Worm (Caenorhabditis elegans) whole organism, L4 larva: ENCODE measurements around the gene H04D03.2.

ENCODE experiments used
- D1046.2 ChIP-seq: fragments of 200-800 bp; sonication (Bioruptor generic); IDR thresholded peaks from 2 replicates; pipeline ENCODE4 v1.3.6; 2022; ENCODE audit warnings: missing genetic modification characterization, missing compliant biosample characterization
- F10B5.3 ChIP-seq: sonication (generic microtip); optimal IDR thresholded peaks from 2 replicates; lab custom pipeline; 2016; ENCODE audit warnings: mild to moderate bottlenecking, missing genetic modification characterization, missing compliant biosample characterization
- F49E8.2 ChIP-seq: sonication (generic microtip); optimal IDR thresholded peaks from 2 replicates; lab custom pipeline; 2016; ENCODE audit warnings: missing compliant biosample characterization, mild to moderate bottlenecking, missing genetic modification characterization, borderline replicate concordance
- T20F7.1 ChIP-seq: fragments of 200-800 bp; sonication (Bioruptor generic); optimal IDR thresholded peaks from 2 replicates; lab custom pipeline; 2018; ENCODE audit warnings: mild to moderate bottlenecking, missing genetic modification characterization, missing compliant biosample characterization
- T26A8.4 ChIP-seq: fragments of 200-800 bp; sonication (Bioruptor generic); IDR thresholded peaks from 2 replicates; pipeline ENCODE4 v1.3.6; 2022; ENCODE audit warnings: missing genetic modification characterization, missing compliant biosample characterization
- Y105C5A.15 ChIP-seq: fragments of 200-800 bp; sonication (Bioruptor generic); IDR thresholded peaks from 2 replicates; pipeline ENCODE4 v1.3.6; 2022; ENCODE audit warnings: missing genetic modification characterization, missing compliant biosample characterization
- Y48G9A.11 ChIP-seq: fragments of 200-800 bp; sonication (Bioruptor generic); IDR thresholded peaks from 2 replicates; pipeline ENCODE4 v1.3.6; 2022; ENCODE audit warnings: missing genetic modification reagents, missing genetic modification characterization, missing compliant biosample characterization
- aha-1 ChIP-seq: fragments of 150-350 bp; peaks from one replicate; lab custom pipeline; 2014; ENCODE audit warnings: missing biosample characterization, missing genetic modification characterization
- ceh-20 ChIP-seq: fragments of 200-800 bp; sonication (Bioruptor generic); IDR thresholded peaks from 2 replicates; pipeline ENCODE4 v1.3.6; 2022; ENCODE audit warnings: missing genetic modification reagents, missing genetic modification characterization, missing compliant biosample characterization
- cey-2 ChIP-seq: sonication (generic microtip); optimal IDR thresholded peaks from 3 replicates; lab custom pipeline; 2017; ENCODE audit warnings: missing genetic modification characterization, mild to moderate bottlenecking, missing compliant biosample characterization, antibody characterized with exemption, borderline replicate concordance; ENCODE audit not compliant: insufficient read depth
- ctbp-1 ChIP-seq: fragments of 200-800 bp; sonication (Bioruptor generic); IDR thresholded peaks from 2 replicates; pipeline ENCODE4 v1.3.6; 2022; ENCODE audit warnings: missing genetic modification reagents, missing genetic modification characterization, missing compliant biosample characterization
- daf-12 ChIP-seq: fragments of 150-350 bp; optimal IDR thresholded peaks from 2 replicates; lab custom pipeline; 2014; ENCODE audit warnings: missing biosample characterization, missing genetic modification reagents, missing genetic modification characterization
- dpl-1 ChIP-seq: fragments of 150-350 bp; optimal IDR thresholded peaks from 2 replicates; lab custom pipeline; 2014; ENCODE audit warnings: missing biosample characterization, missing genetic modification reagents, missing genetic modification characterization
- dve-1 ChIP-seq: sonication (generic microtip); optimal IDR thresholded peaks from 2 replicates; lab custom pipeline; 2017; ENCODE audit warnings: antibody characterized with exemption, mild to moderate bottlenecking, missing genetic modification characterization, missing compliant biosample characterization; ENCODE audit not compliant: insufficient read depth
- egl-27 ChIP-seq: sonication (generic microtip); optimal IDR thresholded peaks from 3 replicates; lab custom pipeline; 2017; ENCODE audit warnings: missing biosample characterization, missing genetic modification reagents, missing genetic modification characterization
- hif-1 ChIP-seq, 2 experiments: sonication (generic microtip); optimal IDR thresholded peaks; 2 replicates each; lab custom pipeline; 2016 to 2017; ENCODE audit warnings: missing compliant biosample characterization in 2 of 2, missing genetic modification characterization in 2 of 2, missing genetic modification reagents in 2 of 2, missing genotype in 2 of 2, mild to moderate bottlenecking in 1 of 2
- hlh-11 ChIP-seq: fragments of 200-800 bp; sonication (Bioruptor generic); optimal IDR thresholded peaks from 2 replicates; lab custom pipeline; 2018; ENCODE audit warnings: mild to moderate bottlenecking, missing genetic modification characterization, missing compliant biosample characterization
- hlh-30 ChIP-seq: sonication (generic microtip); optimal IDR thresholded peaks from 2 replicates; lab custom pipeline; 2017; ENCODE audit warnings: antibody characterized with exemption, mild to moderate bottlenecking, missing genetic modification characterization, missing compliant biosample characterization; ENCODE audit not compliant: insufficient read depth
- hmg-1.1 ChIP-seq: fragments of 200-800 bp; sonication (Bioruptor generic); IDR thresholded peaks from 2 replicates; pipeline ENCODE4 v1.3.6; 2022; ENCODE audit warnings: missing genetic modification reagents, missing genetic modification characterization, missing compliant biosample characterization
- jun-1 ChIP-seq: fragments of 150-350 bp; optimal IDR thresholded peaks from 2 replicates; lab custom pipeline; 2014; ENCODE audit warnings: missing biosample characterization, missing genetic modification reagents, missing genetic modification characterization
- lim-7 ChIP-seq: fragments of 200-800 bp; sonication (Bioruptor generic); IDR thresholded peaks from 2 replicates; pipeline ENCODE4 v1.3.6; 2022; ENCODE audit warnings: missing genetic modification characterization, missing compliant biosample characterization
- lsy-2 ChIP-seq, 2 experiments: fragments of 150-350 bp in 1 of 2; sonication (generic microtip) in 1 of 2; optimal IDR thresholded peaks; 2 replicates each; lab custom pipeline; 2014 to 2017; ENCODE audit warnings: missing biosample characterization in 2 of 2, missing genetic modification characterization in 2 of 2
- mdl-1 ChIP-seq, 2 experiments: fragments of 150-350 bp in 1 of 2; sonication (generic microtip) in 1 of 2; optimal IDR thresholded peaks; 2 replicates each; lab custom pipeline; 2014 to 2017; ENCODE audit warnings: missing biosample characterization in 2 of 2, missing genetic modification characterization in 2 of 2
- mep-1 ChIP-seq: fragments of 150-350 bp; sonication (generic microtip); optimal IDR thresholded peaks from 3 replicates; lab custom pipeline; 2014; ENCODE audit warnings: missing biosample characterization, missing genetic modification characterization
- mes-2 ChIP-seq: sonication (generic microtip); optimal IDR thresholded peaks from 2 replicates; lab custom pipeline; 2016; ENCODE audit warnings: missing genotype, mild to moderate bottlenecking, missing genetic modification characterization, missing compliant biosample characterization; ENCODE audit not compliant: poor library complexity, severe bottlenecking
- mxl-3 ChIP-seq: fragments of 200-800 bp; sonication (Bioruptor generic); optimal IDR thresholded peaks from 2 replicates; lab custom pipeline; 2018; ENCODE audit warnings: mild to moderate bottlenecking, missing genetic modification characterization, missing compliant biosample characterization
- nhr-102 ChIP-seq: sonication (generic microtip); optimal IDR thresholded peaks from 2 replicates; lab custom pipeline; 2016; ENCODE audit warnings: mild to moderate bottlenecking, missing genetic modification characterization, moderate library complexity, missing compliant biosample characterization
- nhr-25 ChIP-seq: sonication (generic microtip); optimal IDR thresholded peaks from 2 replicates; lab custom pipeline; 2017; ENCODE audit warnings: missing genetic modification characterization, mild to moderate bottlenecking, missing compliant biosample characterization, antibody characterized with exemption, moderate library complexity, borderline replicate concordance; ENCODE audit not compliant: insufficient read depth
- nhr-28 ChIP-seq: fragments of 150-350 bp; optimal IDR thresholded peaks from 2 replicates; lab custom pipeline; 2014; ENCODE audit warnings: missing biosample characterization, missing genetic modification characterization
- nhr-41 ChIP-seq: fragments of 200-800 bp; sonication (Bioruptor generic); IDR thresholded peaks from 2 replicates; pipeline ENCODE4 v1.3.6; 2022; ENCODE audit warnings: missing genetic modification reagents, missing genetic modification characterization, missing compliant biosample characterization
- nhr-48 ChIP-seq: sonication (generic microtip); optimal IDR thresholded peaks from 2 replicates; lab custom pipeline; 2016; ENCODE audit warnings: mild to moderate bottlenecking, missing genetic modification characterization, missing compliant biosample characterization
- nhr-76 ChIP-seq: fragments of 150-350 bp; optimal IDR thresholded peaks from 2 replicates; lab custom pipeline; 2014; ENCODE audit warnings: missing biosample characterization, missing genetic modification characterization
- rbr-2 ChIP-seq: sonication (generic microtip); optimal IDR thresholded peaks from 2 replicates; lab custom pipeline; 2016; ENCODE audit warnings: missing genotype, missing genetic modification characterization, missing compliant biosample characterization
- skn-1 ChIP-seq: fragments of 150-350 bp; optimal IDR thresholded peaks from 2 replicates; lab custom pipeline; 2014; ENCODE audit warnings: missing biosample characterization, missing genetic modification characterization
- snpc-1.2 ChIP-seq: fragments of 200-800 bp; sonication (Bioruptor generic); IDR thresholded peaks from 2 replicates; pipeline ENCODE4 v1.3.6; 2022; ENCODE audit warnings: missing genetic modification reagents, missing genetic modification characterization, missing compliant biosample characterization
- unc-39 ChIP-seq: sonication (generic microtip); optimal IDR thresholded peaks from 2 replicates; lab custom pipeline; 2017; ENCODE audit warnings: missing biosample characterization, missing genetic modification characterization
- unc-62 ChIP-seq, 3 experiments: fragments of 150-350 bp in 1 of 3; sonication (generic microtip); optimal IDR thresholded peaks in 2 of 3; peaks in 1 of 3; 1 replicate in 1 of 3; 2 replicates in 2 of 3; lab custom pipeline; 2014 to 2017; ENCODE audit warnings: missing biosample characterization in 3 of 3, missing genetic modification characterization in 3 of 3, missing genetic modification reagents in 3 of 3, missing genotype in 1 of 3
- zfp-2 ChIP-seq: sonication (generic microtip); optimal IDR thresholded peaks from 2 replicates; lab custom pipeline; 2016; ENCODE audit warnings: mild to moderate bottlenecking, missing genetic modification characterization, missing compliant biosample characterization
- zfp-3 ChIP-seq: fragments of 200-800 bp; sonication (Bioruptor generic); conservative IDR thresholded peaks from 2 replicates; pipeline ENCODE4 v1.3.6; 2022; ENCODE audit warnings: missing genetic modification reagents, missing genetic modification characterization, missing compliant biosample characterization
- zip-11 ChIP-seq: fragments of 200-800 bp; sonication (Bioruptor generic); IDR thresholded peaks from 2 replicates; pipeline ENCODE4 v1.3.6; 2022; ENCODE audit warnings: missing genetic modification characterization, missing compliant biosample characterization
- ztf-11 ChIP-seq: fragments of 150-350 bp; optimal IDR thresholded peaks from 2 replicates; lab custom pipeline; 2014; ENCODE audit warnings: missing biosample characterization, missing genetic modification characterization

Gene H04D03.2

DNA sequence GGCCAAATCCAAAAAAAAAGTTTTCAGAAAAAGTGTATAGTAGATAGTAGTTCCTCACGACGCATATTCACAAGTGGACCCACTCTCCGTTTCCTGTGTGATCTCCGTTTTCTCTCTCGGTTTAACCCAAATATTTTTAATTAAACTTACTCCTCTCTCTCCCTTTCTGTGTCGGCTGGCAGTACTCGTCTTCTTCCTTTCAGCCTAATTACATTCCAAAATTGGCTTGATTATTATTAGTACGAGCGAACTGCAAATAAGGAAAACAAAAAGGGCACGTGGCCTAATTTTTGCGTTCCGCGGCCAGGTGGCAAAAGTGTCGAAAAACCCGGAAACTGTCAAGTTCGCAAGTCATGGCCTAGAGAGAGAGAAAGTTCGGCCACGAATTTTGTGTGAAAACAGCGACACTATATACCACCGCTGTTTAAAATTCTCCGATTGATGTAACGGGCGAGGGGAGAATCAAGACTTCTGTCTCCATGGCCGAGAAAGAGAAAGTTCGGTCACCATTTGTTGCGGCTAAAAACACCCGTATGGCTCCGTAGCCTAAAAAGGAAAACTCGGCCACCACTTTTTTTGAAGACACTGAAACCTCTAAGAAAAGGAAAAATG, 45.2 kb downstream of the H04D03.2 start:
- no peak for TF ChIP-seq zfp-3
- peak in 1 of 2 experiments; percentile 91 for TF ChIP-seq unc-62 (GFP tag; optimal IDR thresholded peaks at IDR 0.05 in 1 of 2; lab: Kevin White, UChicago)
- no peak for TF ChIP-seq unc-62 (tag; optimal IDR thresholded peaks at IDR 0.05; lab: Kevin White, UChicago)
- TF ChIP-seq hlh-30 (tag; lab: Kevin White, UChicago) = no peak
- no peak for TF ChIP-seq egl-27 (tag; lab: Kevin White, UChicago)
- TF ChIP-seq aha-1 (tag; lab: Kevin White, UChicago) = peak; percentile 75
- no peak for TF ChIP-seq zfp-2 (tag; lab: Kevin White, UChicago)
- no peak for TF ChIP-seq mep-1 (tag; lab: Kevin White, UChicago)
- no peak for TF ChIP-seq jun-1
- no peak for TF ChIP-seq snpc-1.2 (GFP tag; lab: Robert Waterston, UW)
- TF ChIP-seq ctbp-1 (GFP tag; lab: Robert Waterston, UW) = 0 out of 2 replicates have a peak, but pooled peaks have one; percentile 30
- TF ChIP-seq F10B5.3 (tag; lab: Kevin White, UChicago) = no peak
- TF ChIP-seq T26A8.4 (GFP tag; lab: Robert Waterston, UW) = no peak
- TF ChIP-seq mxl-3 (GFP tag; lab: Kevin White, UChicago) = no peak
- no peak for TF ChIP-seq unc-39 (tag; lab: Kevin White, UChicago)
- no peak for TF ChIP-seq mdl-1 (tag; optimal IDR thresholded peaks at IDR 0.05; lab: Kevin White, UChicago)
- TF ChIP-seq nhr-25 (tag; lab: Kevin White, UChicago) = no peak
- no peak for TF ChIP-seq lsy-2 (tag; optimal IDR thresholded peaks at IDR 0.05; lab: Kevin White, UChicago)
- TF ChIP-seq ztf-11 = no peak
- no peak for TF ChIP-seq zip-11 (GFP tag; lab: Robert Waterston, UW)
- no peak for TF ChIP-seq cey-2 (tag; lab: Kevin White, UChicago)
- no peak for TF ChIP-seq hmg-1.1 (GFP tag; lab: Robert Waterston, UW)
- TF ChIP-seq mes-2 = no peak
- TF ChIP-seq Y105C5A.15 (GFP tag; lab: Robert Waterston, UW) = no peak
- no peak for TF ChIP-seq skn-1
- TF ChIP-seq T20F7.1 (GFP tag; lab: Kevin White, UChicago) = no peak
- TF ChIP-seq daf-12 (tag; lab: Kevin White, UChicago) = no peak

ce11 chrIII:10395990-10396389, 46.2 kb downstream of the H04D03.2 start, which contains the start of gene M03C11.1:
TSS of gene M03C11.1 (minus strand) at chrIII:10396090.
- no peak for TF ChIP-seq rbr-2 (tag; lab: Kevin White, UChicago)

- no peak for TF ChIP-seq nhr-48 (tag; lab: Kevin White, UChicago)
- no peak for TF ChIP-seq hif-1 (tag; optimal IDR thresholded peaks at IDR 0.05; lab: Kevin White, UChicago)
- TF ChIP-seq unc-62 (GFP tag; optimal IDR thresholded peaks at IDR 0.05 in 1 of 2; lab: Kevin White, UChicago) = peak in 1 of 2 experiments; percentile 52
- TF ChIP-seq unc-62 (tag; optimal IDR thresholded peaks at IDR 0.05; lab: Kevin White, UChicago) = no peak
Observed at ce11 chrIII:10391628-10392027, 50.6 kb downstream of the H04D03.2 start, which contains the start of gene M03C11.9. TSS of gene M03C11.9 (minus strand) at chrIII:10391728.

- TF ChIP-seq hlh-11 (tag; lab: Kevin White, UChicago) = no peak
- no peak for TF ChIP-seq dpl-1 (GFP tag; lab: Kevin White, UChicago)
- TF ChIP-seq dve-1 (tag; lab: Kevin White, UChicago) = no peak
- no peak for TF ChIP-seq rbr-2 (tag; lab: Kevin White, UChicago)
- TF ChIP-seq mes-2 = no peak
- no peak for TF ChIP-seq F49E8.2 (tag; lab: Kevin White, UChicago)
- no peak for TF ChIP-seq Y48G9A.11 (GFP tag; lab: Robert Waterston, UW)
- no peak for TF ChIP-seq aha-1 (tag; lab: Kevin White, UChicago)
- no peak for TF ChIP-seq D1046.2 (GFP tag; lab: Robert Waterston, UW)
- TF ChIP-seq nhr-102 (tag; lab: Kevin White, UChicago) = no peak
- TF ChIP-seq cey-2 (tag; lab: Kevin White, UChicago) = no peak
- no peak for TF ChIP-seq nhr-76
- no peak for TF ChIP-seq nhr-41 (GFP tag; lab: Robert Waterston, UW)
- TF ChIP-seq ceh-20 (GFP tag; lab: Robert Waterston, UW) = no peak
- TF ChIP-seq lim-7 = no peak
- TF ChIP-seq nhr-28 = no peak
Observed at ce11 chrIII:10389608-10390007, 52.6 kb downstream of the H04D03.2 start.
